Fruit fly (Drosophila melanogaster) whole organism, embryonic: ENCODE results near the gene Targ3.
A peak's percentile ranks its signal among the peaks of the same experiment; 100 is the strongest.

Experiments
- B-H2 ChIP-seq: fragments of 200-800 bp; sonication (Bioruptor generic); optimal IDR thresholded peaks from 2 replicates; lab custom pipeline; 2018; ENCODE audit warnings: missing biosample characterization, mild to moderate bottlenecking, missing genetic modification characterization
- Bgb ChIP-seq: fragments of 200-800 bp; sonication (Bioruptor generic); IDR thresholded peaks from 2 replicates; pipeline ENCODE4 v1.3.6; 2022; ENCODE audit warnings: missing biosample characterization, missing genetic modification characterization; ENCODE audit not compliant: partially characterized antibody
- CG11247 ChIP-seq: fragments of 200-800 bp; sonication (Bioruptor generic); IDR thresholded peaks from 2 replicates; pipeline ENCODE4 v1.3.6; 2022; ENCODE audit warnings: missing biosample characterization, missing genetic modification characterization
- CG11456 ChIP-seq: fragments of 200-800 bp; sonication (Bioruptor generic); IDR thresholded peaks from 3 replicates; pipeline ENCODE4 v1.3.6; 2022; ENCODE audit warnings: missing biosample characterization, missing genetic modification characterization
- CG12071 ChIP-seq: fragments of 200-800 bp; sonication (Bioruptor generic); optimal IDR thresholded peaks from 3 replicates; lab custom pipeline; 2018; ENCODE audit warnings: missing biosample characterization, mild to moderate bottlenecking, missing genetic modification characterization
- CG12769 ChIP-seq: fragments of 200-800 bp; sonication (Bioruptor generic); optimal IDR thresholded peaks from 2 replicates; lab custom pipeline; 2019; ENCODE audit warnings: missing biosample characterization, mild to moderate bottlenecking, missing genetic modification characterization, moderate library complexity
- CG13123 ChIP-seq: fragments of 200-800 bp; sonication (Bioruptor generic); optimal IDR thresholded peaks from 2 replicates; lab custom pipeline; 2016; ENCODE audit warnings: missing biosample characterization, missing genetic modification characterization
- CG16863 ChIP-seq: fragments of 200-800 bp; sonication (Bioruptor generic); optimal IDR thresholded peaks from 3 replicates; lab custom pipeline; 2016; ENCODE audit warnings: missing biosample characterization, missing genetic modification characterization
- CG17385 ChIP-seq: fragments of 200-800 bp; sonication (Bioruptor generic); optimal IDR thresholded peaks from 3 replicates; lab custom pipeline; 2018; ENCODE audit warnings: missing biosample characterization, mild to moderate bottlenecking, missing genetic modification characterization
- CG1792 ChIP-seq: fragments of 200-800 bp; sonication (Bioruptor generic); optimal IDR thresholded peaks from 2 replicates; lab custom pipeline; 2016; ENCODE audit warnings: missing biosample characterization, missing genetic modification characterization
- CG30431 ChIP-seq: fragments of 200-800 bp; sonication (Bioruptor generic); optimal IDR thresholded peaks from 2 replicates; lab custom pipeline; 2017; ENCODE audit warnings: missing biosample characterization, missing genetic modification characterization
- CG32532 ChIP-seq: fragments of 200-800 bp; sonication (Bioruptor generic); IDR thresholded peaks from 2 replicates; pipeline ENCODE4 v1.3.6; 2022; ENCODE audit warnings: missing biosample characterization, missing genetic modification characterization
- CG32772 ChIP-seq: fragments of 200-800 bp; sonication (Bioruptor generic); IDR thresholded peaks from 2 replicates; pipeline ENCODE4 v1.3.6; 2022; ENCODE audit warnings: missing biosample characterization, missing genetic modification characterization
- CG3407 ChIP-seq: fragments of 200-800 bp; sonication (Bioruptor generic); optimal IDR thresholded peaks from 2 replicates; lab custom pipeline; 2018; ENCODE audit warnings: missing biosample characterization, mild to moderate bottlenecking, missing genetic modification characterization
- CG34224 ChIP-seq: fragments of 200-800 bp; sonication (Bioruptor generic); IDR thresholded peaks from 3 replicates; pipeline ENCODE4 v1.3.6; 2022; ENCODE audit warnings: missing biosample characterization, missing genetic modification characterization; ENCODE audit not compliant: partially characterized antibody
- CG3995 ChIP-seq: fragments of 200-800 bp; sonication (Bioruptor generic); optimal IDR thresholded peaks from 3 replicates; lab custom pipeline; 2016; ENCODE audit warnings: missing biosample characterization, missing genetic modification characterization
- CG4730 ChIP-seq: fragments of 200-800 bp; sonication (Bioruptor generic); IDR thresholded peaks from 2 replicates; pipeline ENCODE4 v1.3.6; 2022; ENCODE audit warnings: missing biosample characterization, missing genetic modification characterization
- CG6683 ChIP-seq: fragments of 200-800 bp; sonication (Bioruptor generic); optimal IDR thresholded peaks from 2 replicates; lab custom pipeline; 2017; ENCODE audit warnings: missing biosample characterization, mild to moderate bottlenecking, missing genetic modification characterization, missing genetic modification reagents
- CG8089 ChIP-seq: fragments of 200-800 bp; sonication (Bioruptor generic); optimal IDR thresholded peaks from 3 replicates; lab custom pipeline; 2016; ENCODE audit warnings: missing biosample characterization, missing genetic modification characterization
- CG8290 ChIP-seq, 3 experiments: fragments of 200-800 bp; sonication (Bioruptor generic); optimal IDR thresholded peaks; 2 replicates each; lab custom pipeline; 2016 to 2019; ENCODE audit warnings: missing biosample characterization in 3 of 3, missing genetic modification characterization in 3 of 3, mild to moderate bottlenecking in 2 of 3, moderate library complexity in 1 of 3
- Camta ChIP-seq: fragments of 200-800 bp; sonication (Bioruptor generic); optimal IDR thresholded peaks from 2 replicates; lab custom pipeline; 2016; ENCODE audit warnings: missing biosample characterization, missing genetic modification characterization
- Chrac-16 ChIP-seq: fragments of 200-800 bp; sonication (Bioruptor generic); optimal IDR thresholded peaks from 3 replicates; lab custom pipeline; 2016; ENCODE audit warnings: missing biosample characterization, missing genetic modification characterization
- Meics ChIP-seq: fragments of 200-800 bp; sonication (Bioruptor generic); optimal IDR thresholded peaks from 2 replicates; lab custom pipeline; 2017; ENCODE audit warnings: missing biosample characterization, mild to moderate bottlenecking, missing genetic modification characterization
- Mrtf ChIP-seq: fragments of 200-800 bp; sonication (Bioruptor generic); IDR thresholded peaks from 3 replicates; pipeline ENCODE4 v1.3.6; 2022; ENCODE audit warnings: missing biosample characterization, missing genetic modification characterization
- NFAT ChIP-seq: fragments of 200-800 bp; sonication (Bioruptor generic); IDR thresholded peaks from 2 replicates; pipeline ENCODE4 v1.3.6; 2022; ENCODE audit warnings: missing biosample characterization, missing genetic modification characterization
- Neu2 ChIP-seq: fragments of 200-800 bp; sonication (Bioruptor generic); optimal IDR thresholded peaks from 3 replicates; lab custom pipeline; 2016; ENCODE audit warnings: missing biosample characterization, missing genetic modification characterization, borderline replicate concordance
- Nf-YB ChIP-seq: fragments of 200-800 bp; sonication (Bioruptor generic); optimal IDR thresholded peaks from 3 replicates; lab custom pipeline; 2019; ENCODE audit warnings: missing biosample characterization, mild to moderate bottlenecking, missing genetic modification characterization, moderate library complexity
- Sry-β ChIP-seq: fragments of 200-800 bp; sonication (Bioruptor generic); optimal IDR thresholded peaks from 2 replicates; lab custom pipeline; 2018; ENCODE audit warnings: missing biosample characterization, mild to moderate bottlenecking, missing genetic modification characterization, moderate library complexity
- Ssrp ChIP-seq: fragments of 200-800 bp; sonication (Bioruptor generic); optimal IDR thresholded peaks from 2 replicates; lab custom pipeline; 2018; ENCODE audit warnings: missing biosample characterization, mild to moderate bottlenecking, missing genetic modification characterization, moderate library complexity
- Xbp1 ChIP-seq: fragments of 200-800 bp; sonication (Bioruptor generic); optimal IDR thresholded peaks from 3 replicates; lab custom pipeline; 2016; ENCODE audit warnings: missing biosample characterization, mild to moderate bottlenecking, missing genetic modification characterization
- emc ChIP-seq: fragments of 200-800 bp; sonication (Bioruptor generic); optimal IDR thresholded peaks from 2 replicates; lab custom pipeline; 2016; ENCODE audit warnings: missing biosample characterization, missing genetic modification characterization
- ewg ChIP-seq: fragments of 200-800 bp; sonication (Bioruptor generic); optimal IDR thresholded peaks from 3 replicates; lab custom pipeline; 2017; ENCODE audit warnings: mild to moderate bottlenecking, missing biosample characterization, missing genetic modification reagents, missing genetic modification characterization
- fd102C ChIP-seq: fragments of 200-800 bp; sonication (Bioruptor generic); optimal IDR thresholded peaks from 2 replicates; lab custom pipeline; 2018; ENCODE audit warnings: missing biosample characterization, mild to moderate bottlenecking, missing genetic modification characterization, moderate library complexity
- gce ChIP-seq: fragments of 200-800 bp; sonication (Bioruptor generic); IDR thresholded peaks from 3 replicates; pipeline ENCODE4 v1.3.6; 2022; ENCODE audit warnings: missing biosample characterization, missing genetic modification characterization
- gsb-n ChIP-seq: fragments of 200-800 bp; sonication (Bioruptor generic); optimal IDR thresholded peaks from 3 replicates; lab custom pipeline; 2018; ENCODE audit warnings: missing biosample characterization, mild to moderate bottlenecking, missing genetic modification characterization
- inv ChIP-seq: fragments of 200-800 bp; sonication (Bioruptor generic); IDR thresholded peaks from 2 replicates; pipeline ENCODE4 v1.3.6; 2022; ENCODE audit warnings: missing biosample characterization, missing genetic modification characterization; ENCODE audit not compliant: partially characterized antibody
- lab ChIP-seq: fragments of 200-800 bp; sonication (Bioruptor generic); optimal IDR thresholded peaks from 3 replicates; lab custom pipeline; 2017; ENCODE audit warnings: missing biosample characterization, missing genetic modification characterization, mild to moderate bottlenecking, moderate library complexity, missing genetic modification reagents
- lbe ChIP-seq: fragments of 200-800 bp; sonication (Bioruptor generic); optimal IDR thresholded peaks from 2 replicates; lab custom pipeline; 2016; ENCODE audit warnings: missing biosample characterization, mild to moderate bottlenecking, missing genetic modification characterization
- lilli ChIP-seq: fragments of 200-800 bp; sonication (Bioruptor generic); optimal IDR thresholded peaks from 3 replicates; lab custom pipeline; 2016; ENCODE audit warnings: missing biosample characterization, missing genetic modification characterization
- lmd ChIP-seq: fragments of 200-800 bp; sonication (Bioruptor generic); IDR thresholded peaks from 2 replicates; pipeline ENCODE4 v1.3.6; 2022; ENCODE audit warnings: missing biosample characterization, missing genetic modification characterization
- maf-S ChIP-seq: fragments of 200-800 bp; sonication (Bioruptor generic); optimal IDR thresholded peaks from 2 replicates; lab custom pipeline; 2016; ENCODE audit warnings: missing biosample characterization, missing genetic modification characterization
- nmo ChIP-seq: fragments of 200-800 bp; sonication (Bioruptor generic); optimal IDR thresholded peaks from 2 replicates; lab custom pipeline; 2018; ENCODE audit warnings: missing biosample characterization, mild to moderate bottlenecking, missing genetic modification characterization, moderate library complexity
- odd ChIP-seq: fragments of 200-800 bp; sonication (Bioruptor generic); optimal IDR thresholded peaks from 2 replicates; lab custom pipeline; 2017; ENCODE audit warnings: missing biosample characterization, mild to moderate bottlenecking, missing genetic modification characterization
- ranshi ChIP-seq: fragments of 200-800 bp; sonication (Bioruptor generic); IDR thresholded peaks from 2 replicates; pipeline ENCODE4 v1.3.6; 2022; ENCODE audit warnings: missing biosample characterization, missing genetic modification characterization
- ro ChIP-seq: fragments of 200-800 bp; sonication (Bioruptor generic); IDR thresholded peaks from 2 replicates; pipeline ENCODE4 v1.3.6; 2022; ENCODE audit warnings: missing biosample characterization, missing genetic modification characterization
- sob ChIP-seq: fragments of 200-800 bp; sonication (Bioruptor generic); IDR thresholded peaks from 2 replicates; pipeline ENCODE4 v1.3.6; 2022; ENCODE audit warnings: missing biosample characterization, missing genetic modification characterization
- tup ChIP-seq: fragments of 200-800 bp; sonication (Bioruptor generic); optimal IDR thresholded peaks from 2 replicates; lab custom pipeline; 2016; ENCODE audit warnings: missing biosample characterization, mild to moderate bottlenecking, missing genetic modification characterization, moderate library complexity
- twi ChIP-seq: fragments of 200-800 bp; optimal IDR thresholded peaks from 2 replicates; lab custom pipeline; 2019; ENCODE audit warnings: missing biosample characterization, mild to moderate bottlenecking, missing genetic modification characterization, moderate library complexity
- vnd ChIP-seq: fragments of 200-800 bp; sonication (Bioruptor generic); IDR thresholded peaks from 3 replicates; pipeline ENCODE4 v1.3.6; 2022; ENCODE audit warnings: missing biosample characterization, missing genetic modification characterization; ENCODE audit not compliant: partially characterized antibody

Gene Targ3

DNA sequence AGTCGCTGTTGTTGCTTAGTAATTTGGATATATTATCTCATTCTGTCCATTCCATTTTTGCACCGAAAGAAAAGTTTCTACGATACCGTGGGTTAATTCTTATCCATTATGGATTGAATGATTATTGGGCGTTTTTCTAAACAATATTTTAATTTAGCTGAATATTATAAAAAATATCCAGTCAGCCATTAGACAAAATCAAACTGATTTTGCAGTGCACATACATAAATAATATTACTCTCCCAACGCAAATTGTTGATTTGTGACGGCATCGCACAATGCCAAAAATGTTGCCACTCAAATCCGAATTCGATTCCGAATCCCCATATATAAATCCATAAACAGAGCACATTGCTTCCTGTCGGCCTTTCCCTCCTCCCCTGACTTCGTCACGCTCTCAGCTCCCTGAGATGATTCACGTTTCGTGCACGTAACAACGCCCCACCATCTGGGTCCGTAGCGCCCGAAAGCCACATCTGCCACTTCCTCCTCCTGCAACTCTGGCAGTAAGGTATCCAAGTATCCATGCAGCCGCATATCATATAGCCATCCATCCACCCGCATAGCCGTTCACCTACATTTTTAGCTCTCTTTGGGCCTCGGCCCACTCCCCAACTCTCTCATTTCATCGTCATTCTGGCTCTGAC, 19.6 kb upstream of the Targ3 start (continued):
- TF ChIP-seq ewg, result no peak
- TF ChIP-seq Chrac-16 (GFP tag; lab: Kevin White, UChicago), result peak; percentile 49
- TF ChIP-seq CG3995 (GFP tag; lab: Kevin White, UChicago), result no peak
- peak; percentile 20 for TF ChIP-seq Nf-YB (GFP tag; lab: Kevin White, UChicago)
- peak; percentile 13 for TF ChIP-seq maf-S (GFP tag; lab: Kevin White, UChicago)
- peak; percentile 84 for TF ChIP-seq Meics (GFP tag; lab: Kevin White, UChicago)
- TF ChIP-seq lmd (GFP tag; lab: Robert Waterston, UW), result peak; percentile 83
- peak; percentile 61; the same call in 1 of the 2 replicates for TF ChIP-seq CG32772 (GFP tag; lab: Robert Waterston, UW)
- TF ChIP-seq CG11247, result peak; percentile 78
- no peak for TF ChIP-seq Neu2 (GFP tag; lab: Kevin White, UChicago)
- peak; percentile 80 for TF ChIP-seq lilli (GFP tag; lab: Kevin White, UChicago)
- TF ChIP-seq NFAT (GFP tag; lab: Robert Waterston, UW), result peak; percentile 81
- TF ChIP-seq sob, result peak; percentile 80
- no peak for TF ChIP-seq gsb-n (tag; lab: Kevin White, UChicago)
- TF ChIP-seq CG12769 (tag; lab: Kevin White, UChicago), result no peak
- no peak for TF ChIP-seq CG8290 (GFP tag; optimal IDR thresholded peaks at IDR 0.05; lab: Kevin White, UChicago)
- peak in 1 of 2 experiments; percentile 63 for TF ChIP-seq CG8290 (tag; optimal IDR thresholded peaks at IDR 0.05; lab: Kevin White, UChicago)
- no peak for TF ChIP-seq vnd (GFP tag; lab: Robert Waterston, UW)
- TF ChIP-seq emc, result peak; percentile 35
- peak; percentile 8 for TF ChIP-seq CG1792 (GFP tag; lab: Kevin White, UChicago)
- TF ChIP-seq nmo (GFP tag; lab: Kevin White, UChicago), result peak; percentile 33
- no peak for TF ChIP-seq CG3407 (GFP tag; lab: Kevin White, UChicago)
- TF ChIP-seq twi, result no peak
- no peak for TF ChIP-seq Bgb (GFP tag; lab: Robert Waterston, UW)
- no peak for TF ChIP-seq CG8089 (GFP tag; lab: Kevin White, UChicago)
- peak; percentile 7 for TF ChIP-seq CG16863 (GFP tag; lab: Kevin White, UChicago)
- no peak for TF ChIP-seq CG17385 (GFP tag; lab: Kevin White, UChicago)
- no peak for TF ChIP-seq CG34224 (GFP tag; lab: Robert Waterston, UW)
- TF ChIP-seq B-H2 (GFP tag; lab: Kevin White, UChicago), result peak; percentile 5
- no peak for TF ChIP-seq lbe (GFP tag; lab: Kevin White, UChicago)
- TF ChIP-seq fd102C (GFP tag; lab: Kevin White, UChicago), result no peak
- TF ChIP-seq CG32532 (GFP tag; lab: Robert Waterston, UW), result peak; percentile 93
- TF ChIP-seq Xbp1 (GFP tag; lab: Kevin White, UChicago), result peak; percentile 66
- peak; percentile 30 for TF ChIP-seq CG13123 (GFP tag; lab: Kevin White, UChicago)
- TF ChIP-seq ranshi (GFP tag; lab: Robert Waterston, UW), result peak; percentile 65; the same call in 1 of the 2 replicates
- peak; percentile 36 for TF ChIP-seq Camta
- TF ChIP-seq Ssrp (tag; lab: Kevin White, UChicago), result peak; percentile 12
- TF ChIP-seq ro (GFP tag; lab: Robert Waterston, UW), result 0 out of 2 replicates have a peak, but pooled peaks have one; percentile 11
- no peak for TF ChIP-seq CG30431 (GFP tag; lab: Kevin White, UChicago)
- peak; percentile 8 for TF ChIP-seq tup (GFP tag; lab: Kevin White, UChicago)
- TF ChIP-seq CG11456, result peak; percentile 80
- TF ChIP-seq gce (GFP tag; lab: Robert Waterston, UW), result no peak
- TF ChIP-seq Mrtf (GFP tag; lab: Robert Waterston, UW), result peak; percentile 56; the same call in 1 of the 3 replicates
- no peak for TF ChIP-seq Sry-β
- no peak for TF ChIP-seq inv
- TF ChIP-seq CG6683 (GFP tag; lab: Kevin White, UChicago), result peak; percentile 36
- TF ChIP-seq odd (GFP tag; lab: Kevin White, UChicago), result peak; percentile 3
- peak; percentile 86 for TF ChIP-seq lab (GFP tag; lab: Kevin White, UChicago)
- TF ChIP-seq CG4730 (GFP tag; lab: Robert Waterston, UW), result peak; percentile 53; the same call in 1 of the 2 replicates
- TF ChIP-seq CG12071, result peak; percentile 11
